Worm (Caenorhabditis elegans) whole organism, mixed stage, embryonic: Measurements from ENCODE around the gene unc-79.
A peak's percentile ranks its signal among the peaks of the same experiment; 100 is the strongest.

Source experiments
- bed-3 ChIP-seq: fragments of 200-800 bp; sonication (Bioruptor generic); optimal IDR thresholded peaks from 3 replicates; lab custom pipeline; 2018; ENCODE audit warnings: mild to moderate bottlenecking, missing genetic modification characterization, moderate library complexity, missing compliant biosample characterization
- blmp-1 ChIP-seq: fragments of 150-350 bp; optimal IDR thresholded peaks from 2 replicates; lab custom pipeline; 2014; ENCODE audit warnings: missing biosample characterization, missing genetic modification characterization
- ceh-39 ChIP-seq: fragments of 150-350 bp; optimal IDR thresholded peaks from 2 replicates; lab custom pipeline; 2014; ENCODE audit warnings: missing biosample characterization, missing genetic modification characterization
- ceh-43 ChIP-seq: fragments of 200-800 bp; sonication (Bioruptor generic); optimal IDR thresholded peaks from 2 replicates; lab custom pipeline; 2018; ENCODE audit warnings: mild to moderate bottlenecking, missing genetic modification characterization, moderate library complexity, missing compliant biosample characterization
- ces-1 ChIP-seq: fragments of 150-350 bp; optimal IDR thresholded peaks from 2 replicates; lab custom pipeline; 2014; ENCODE audit warnings: missing biosample characterization, missing genetic modification reagents, missing genetic modification characterization
- cnd-1 ChIP-seq: fragments of 200-800 bp; sonication (Bioruptor generic); optimal IDR thresholded peaks from 2 replicates; lab custom pipeline; 2018; ENCODE audit warnings: mild to moderate bottlenecking, missing genetic modification characterization, missing compliant biosample characterization
- elt-1 ChIP-seq: sonication (generic microtip); optimal IDR thresholded peaks from 2 replicates; lab custom pipeline; 2017; ENCODE audit warnings: missing genetic modification characterization, mild to moderate bottlenecking, missing compliant biosample characterization, antibody characterized with exemption, moderate library complexity, borderline replicate concordance; ENCODE audit not compliant: insufficient read depth
- lin-13 ChIP-seq: fragments of 150-350 bp; optimal IDR thresholded peaks from 2 replicates; lab custom pipeline; 2014; ENCODE audit warnings: missing biosample characterization, missing genetic modification characterization
- lsy-2 ChIP-seq: fragments of 150-350 bp; optimal IDR thresholded peaks from 2 replicates; lab custom pipeline; 2014; ENCODE audit warnings: missing biosample characterization, missing genetic modification characterization
- mab-5 ChIP-seq: fragments of 150-350 bp; optimal IDR thresholded peaks from 2 replicates; lab custom pipeline; 2014; ENCODE audit warnings: missing biosample characterization, missing genetic modification characterization
- mep-1 ChIP-seq: fragments of 150-350 bp; optimal IDR thresholded peaks from 2 replicates; lab custom pipeline; 2017; ENCODE audit warnings: missing biosample characterization, missing genetic modification reagents, missing genetic modification characterization, inconsistent platforms
- nhr-12 ChIP-seq: fragments of 150-350 bp; optimal IDR thresholded peaks from 2 replicates; lab custom pipeline; 2014; ENCODE audit warnings: missing biosample characterization, missing genetic modification characterization
- nhr-2 ChIP-seq: fragments of 150-350 bp; optimal IDR thresholded peaks from 2 replicates; lab custom pipeline; 2014; ENCODE audit warnings: missing biosample characterization, missing genetic modification characterization
- nhr-237 ChIP-seq: fragments of 150-350 bp; optimal IDR thresholded peaks from 2 replicates; lab custom pipeline; 2014; ENCODE audit warnings: missing biosample characterization, missing genetic modification characterization
- unc-62 ChIP-seq: fragments of 150-350 bp; optimal IDR thresholded peaks from 2 replicates; lab custom pipeline; 2014; ENCODE audit warnings: missing biosample characterization, missing genetic modification reagents, missing genetic modification characterization
- zip-8 ChIP-seq: fragments of 150-350 bp; optimal IDR thresholded peaks from 2 replicates; lab custom pipeline; 2014; ENCODE audit warnings: missing biosample characterization, missing genetic modification characterization
- ztf-11 ChIP-seq: fragments of 150-350 bp; optimal IDR thresholded peaks from 2 replicates; lab custom pipeline; 2014; ENCODE audit warnings: missing biosample characterization, missing genetic modification characterization

The unc-79 gene

DNA sequence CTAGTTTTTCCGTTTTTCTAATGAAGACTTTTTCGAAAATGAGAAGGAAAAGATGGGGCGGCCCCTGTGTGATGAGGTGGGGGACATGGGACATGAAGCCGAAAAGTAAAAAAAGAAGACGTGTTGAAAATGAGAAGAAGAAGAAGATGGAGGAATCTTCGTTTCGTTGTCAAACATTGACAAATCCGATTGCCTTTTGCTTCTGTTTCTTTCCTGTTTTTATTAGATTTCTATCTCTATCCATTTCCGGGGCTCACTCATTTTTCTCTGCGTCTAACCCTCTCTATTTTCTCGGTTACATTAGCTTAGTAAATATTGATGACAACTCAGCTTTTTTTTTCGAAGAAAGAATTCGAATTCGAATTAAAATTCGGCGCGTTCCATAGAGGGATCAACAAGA lies 53.3 kb downstream of the unc-79 start:
- TF ChIP-seq ces-1 (peak; percentile 82), lsy-2 (tag; lab: Kevin White, UChicago) (no peak), cnd-1 (no peak)

DNA sequence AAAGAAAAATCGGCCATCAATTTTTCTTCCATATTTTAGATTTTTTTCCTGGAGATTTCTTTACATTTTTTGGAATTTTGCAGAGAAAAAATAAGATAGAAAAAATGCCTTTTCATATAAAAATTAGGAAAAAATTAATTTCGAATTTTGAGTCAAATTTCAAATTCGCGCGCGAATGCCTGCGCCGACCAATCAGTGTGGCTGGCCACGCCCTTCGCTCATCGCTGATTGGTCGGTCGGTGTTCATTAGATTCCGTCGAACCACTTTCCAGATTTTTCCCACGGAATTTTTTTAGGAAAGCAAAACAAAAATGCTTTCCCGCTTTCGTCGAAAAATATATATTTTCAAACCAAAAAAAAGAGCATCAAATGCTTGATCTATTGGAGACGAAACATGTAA lies 54.0 kb downstream of the unc-79 start:
- TF ChIP-seq blmp-1 (tag; lab: Kevin White, UChicago) = no peak
- TF ChIP-seq mep-1 = no peak
- no peak for TF ChIP-seq elt-1
- TF ChIP-seq nhr-237 = no peak
- TF ChIP-seq lin-13 (tag; lab: Kevin White, UChicago) = no peak
- TF ChIP-seq bed-3 = no peak
- TF ChIP-seq unc-62 (GFP tag; lab: Kevin White, UChicago) = no peak
- TF ChIP-seq nhr-2 (tag; lab: Kevin White, UChicago) = no peak
- TF ChIP-seq zip-8 (tag; lab: Kevin White, UChicago) = no peak

DNA sequence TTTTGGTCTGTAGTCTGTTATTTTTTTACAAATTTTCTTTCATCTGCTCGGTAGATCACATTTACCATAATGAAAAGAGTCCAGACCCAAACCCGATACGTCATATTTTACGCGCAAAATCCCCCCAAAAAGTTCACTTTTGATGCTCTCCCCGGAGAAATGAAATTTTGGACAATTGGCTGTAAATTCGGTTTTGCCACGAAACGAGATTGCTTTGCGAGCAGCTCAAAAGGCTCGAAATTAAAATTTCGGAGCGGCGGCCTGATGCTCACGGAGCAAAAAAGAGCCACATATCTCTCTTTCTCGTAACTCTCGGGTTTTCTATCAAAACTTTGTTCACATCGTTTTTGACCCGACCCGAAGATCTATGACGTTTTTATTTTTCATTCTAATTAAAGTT lies 56.8 kb downstream of the unc-79 start:
- no peak for TF ChIP-seq ztf-11 (tag; lab: Kevin White, UChicago)
- no peak for TF ChIP-seq elt-1
- no peak for TF ChIP-seq lin-13 (tag; lab: Kevin White, UChicago)
- no peak for TF ChIP-seq nhr-2 (tag; lab: Kevin White, UChicago)
- TF ChIP-seq ces-1 = peak; percentile 75

DNA sequence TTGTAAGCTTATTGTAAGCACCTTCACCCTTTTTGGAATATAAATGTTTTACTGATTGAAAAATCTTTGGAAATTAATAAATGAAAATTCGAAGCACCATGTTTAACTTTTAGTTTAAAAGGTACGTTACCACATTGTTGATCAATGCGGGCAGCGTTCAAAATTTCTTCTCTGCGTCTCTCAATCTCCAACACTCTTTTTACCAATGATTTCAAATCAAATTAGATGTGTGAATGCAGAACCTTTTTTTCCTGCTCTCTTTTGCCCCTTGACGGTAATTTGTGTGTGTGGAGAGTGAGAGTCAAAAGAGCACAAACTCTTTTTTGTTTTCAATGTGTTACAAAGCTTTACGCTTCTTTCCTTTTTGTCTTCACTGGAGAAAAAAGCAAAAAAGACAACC lies 57.5 kb downstream of the unc-79 start:
- TF ChIP-seq ceh-43 (GFP tag; lab: Kevin White, UChicago) (no peak), ces-1 (peak; percentile 45), mep-1 (no peak)

DNA sequence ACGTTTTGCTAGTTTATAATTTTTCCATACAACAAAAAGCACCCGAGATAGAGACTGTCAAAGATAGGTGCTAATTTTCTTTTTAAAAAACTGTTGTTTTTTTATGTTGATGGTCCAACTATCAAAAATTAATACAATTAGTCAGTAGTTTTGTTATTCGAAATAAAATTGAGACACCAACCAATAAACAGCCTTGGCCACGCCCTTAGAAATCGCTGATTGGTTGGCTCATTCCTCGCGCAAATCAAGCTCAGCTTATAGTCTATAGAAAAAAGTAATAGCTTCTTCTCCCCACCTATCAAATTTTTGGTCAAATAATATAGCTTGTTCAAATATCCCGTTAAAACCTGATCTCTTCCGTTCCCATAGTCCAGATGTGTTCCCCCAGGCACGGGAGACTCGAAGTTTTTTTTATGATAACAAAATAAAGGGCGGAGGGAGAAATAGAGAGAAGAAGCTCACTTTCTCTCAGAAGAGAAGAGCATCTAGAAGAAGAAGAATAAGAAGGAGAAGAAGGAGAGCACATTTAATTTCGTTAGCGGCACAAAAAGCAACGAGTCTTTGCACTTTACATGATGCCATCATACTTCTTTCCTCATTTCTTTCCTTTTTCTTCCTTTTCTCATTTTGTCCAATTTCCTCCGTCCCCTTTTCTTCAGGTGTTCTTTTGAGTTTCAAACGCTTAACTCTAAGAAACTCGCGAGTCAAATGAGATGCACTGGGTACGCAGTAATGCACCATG lies 65.6 kb downstream of the unc-79 start:
- TF ChIP-seq lsy-2 (tag; lab: Kevin White, UChicago) (no peak), ces-1 (peak; percentile 93), nhr-12 (tag; lab: Kevin White, UChicago) (no peak), mab-5 (tag; lab: Kevin White, UChicago) (no peak), ceh-43 (GFP tag; lab: Kevin White, UChicago) (no peak), ceh-39 (tag; lab: Kevin White, UChicago) (no peak)
- TF ChIP-seq, all 35 proteins: peak for 1
